Worm (Caenorhabditis elegans): ENCODE measurements around the gene fbxa-105.

Gene fbxa-105

ce11 chrV:7436911-7437310 is 45.1 kb upstream of the fbxa-105 start (continued):
- TF ChIP-seq B0035.1 (tag; optimal IDR thresholded peaks at IDR 0.05) (no peak), aptf-2 (GFP tag; conservative IDR thresholded peaks at IDR 0.05) (no peak), chd-7 (tag; optimal IDR thresholded peaks at IDR 0.05) (peak; percentile 32), Y53G8AR.9 (GFP tag; conservative IDR thresholded peaks at IDR 0.05) (peak; percentile 34; the same call in 1 of the 2 replicates), ZK185.1 (tag; optimal IDR thresholded peaks at IDR 0.05; ENCODE audit: poor library complexity, severe bottlenecking) (peak; percentile 65), fkh-3 (tag; optimal IDR thresholded peaks at IDR 0.05) (peak; percentile 12), ztf-28 (GFP tag; IDR thresholded peaks at IDR 0.05) (no peak), lsl-1 (GFP tag; optimal IDR thresholded peaks at IDR 0.05) (no peak), gei-17 (GFP tag; optimal IDR thresholded peaks at IDR 0.05) (no peak), somi-1 (GFP tag; optimal IDR thresholded peaks at IDR 0.05) (peak; percentile 4), ztf-18 (tag; optimal IDR thresholded peaks at IDR 0.05) (no peak), ceh-58 (GFP tag; IDR thresholded peaks at IDR 0.05) (no peak), B0261.1 (tag; optimal IDR thresholded peaks at IDR 0.05) (no peak), ceh-91 (GFP tag; IDR thresholded peaks at IDR 0.05) (no peak), repo-1 (tag; optimal IDR thresholded peaks at IDR 0.05) (no peak), F57A8.1 (GFP tag; optimal IDR thresholded peaks at IDR 0.05) (no peak), C17E4.6 (GFP tag; IDR thresholded peaks at IDR 0.05) (no peak), snpc-3.4 (tag; optimal IDR thresholded peaks at IDR 0.05) (no peak), F37B4.10 (GFP tag; IDR thresholded peaks at IDR 0.05) (no peak), ama-1 (optimal IDR thresholded peaks at IDR 0.05) (peak; percentile 74), ama-1 (GFP tag; optimal IDR thresholded peaks at IDR 0.05) (no peak), lin-40 (tag; optimal IDR thresholded peaks at IDR 0.05) (no peak)

ce11 chrV:7436509-7436908 is 44.7 kb upstream of the fbxa-105 start:
- TF ChIP-seq Y53G8AR.9 (GFP tag; conservative IDR thresholded peaks at IDR 0.05) (0 out of 2 replicates have a peak, but pooled peaks have one; percentile 25), ztf-18 (tag; optimal IDR thresholded peaks at IDR 0.05) (no peak)

- TF ChIP-seq ama-1 (optimal IDR thresholded peaks at IDR 0.05) (peak; percentile 71), ama-1 (GFP tag; optimal IDR thresholded peaks at IDR 0.05) (no peak), hrde-1 (tag; optimal IDR thresholded peaks at IDR 0.05; ENCODE audit: borderline replicate concordance) (no peak), ceh-91 (GFP tag; IDR thresholded peaks at IDR 0.05) (no peak), nfyb-1 (GFP tag; IDR thresholded peaks at IDR 0.05) (0 out of 2 replicates have a peak, but pooled peaks have one; percentile 15), lin-26 (GFP tag; IDR thresholded peaks at IDR 0.05) (0 out of 2 replicates have a peak, but pooled peaks have one; percentile 18)
Observed at ce11 chrV:7435376-7436204, 43.8 kb upstream of the fbxa-105 start, which contains the start of the genes ddo-2 and F25E5.8. TSS of gene ddo-2 (minus strand) at chrV:7435705. TSS of gene F25E5.8 (plus strand) at chrV:7435930.

- no peak for TF ChIP-seq zfh-2 (GFP tag; conservative IDR thresholded peaks at IDR 0.05)
- TF ChIP-seq hlh-26 (GFP tag; conservative IDR thresholded peaks at IDR 0.05) = no peak
- no peak for TF ChIP-seq T26A5.8 (tag; optimal IDR thresholded peaks at IDR 0.05)
- TF ChIP-seq ccch-3 (GFP tag; optimal IDR thresholded peaks at IDR 0.05) = no peak
- TF ChIP-seq fkh-3 (tag; optimal IDR thresholded peaks at IDR 0.05) = no peak
- TF ChIP-seq ceh-91 (GFP tag; IDR thresholded peaks at IDR 0.05) = no peak
- TF ChIP-seq dpl-1 (GFP tag; optimal IDR thresholded peaks at IDR 0.05) = no peak
- TF ChIP-seq let-607 (tag; optimal IDR thresholded peaks at IDR 0.05) = no peak
- TF ChIP-seq snpc-4 (GFP tag; optimal IDR thresholded peaks at IDR 0.05) = no peak
- no peak for TF ChIP-seq snpc-4 (tag; optimal IDR thresholded peaks at IDR 0.05)
- TF ChIP-seq lin-26 (GFP tag; IDR thresholded peaks at IDR 0.05) = no peak
- no peak for TF ChIP-seq egrh-3 (GFP tag; IDR thresholded peaks at IDR 0.05)
- TF ChIP-seq F55B11.4 (tag; optimal IDR thresholded peaks at IDR 0.05; ENCODE audit: borderline replicate concordance, insufficient read depth) = no peak
- no peak for TF ChIP-seq snpc-1.1 (tag; optimal IDR thresholded peaks at IDR 0.05; ENCODE audit: insufficient read depth)
- no peak for TF ChIP-seq C17E4.6 (GFP tag; IDR thresholded peaks at IDR 0.05)
- no peak for TF ChIP-seq madf-8 (GFP tag; conservative IDR thresholded peaks at IDR 0.05)
- TF ChIP-seq B0019.2 (GFP tag; conservative IDR thresholded peaks at IDR 0.05) = no peak
- peak; percentile 26 for TF ChIP-seq lin-40 (tag; optimal IDR thresholded peaks at IDR 0.05)
- TF ChIP-seq F37B4.10 (GFP tag; IDR thresholded peaks at IDR 0.05) = no peak
- no peak for TF ChIP-seq ztf-6 (GFP tag; IDR thresholded peaks at IDR 0.05)
- TF ChIP-seq sea-2 (GFP tag; IDR thresholded peaks at IDR 0.05) = no peak
Observed at ce11 chrV:7434805-7435363, 43.1 kb upstream of the fbxa-105 start.

All from whole organism, young adult.